Fruit fly (Drosophila melanogaster) whole organism, embryonic: ENCODE results near the gene CG5810.
A peak's percentile ranks its signal among the peaks of the same experiment; 100 is the strongest.

ENCODE experiments used
- Ada2b ChIP-seq: fragments of 200-800 bp; sonication (Bioruptor generic); IDR thresholded peaks from 2 replicates; pipeline ENCODE4 v1.3.6; 2022; ENCODE audit warnings: missing biosample characterization, missing genetic modification characterization
- CG11085 ChIP-seq: fragments of 200-800 bp; sonication (Bioruptor generic); IDR thresholded peaks from 2 replicates; pipeline ENCODE4 v1.3.6; 2022; ENCODE audit warnings: missing biosample characterization, missing genetic modification characterization
- CG12155 ChIP-seq: fragments of 200-800 bp; sonication (Bioruptor generic); optimal IDR thresholded peaks from 3 replicates; lab custom pipeline; 2016; ENCODE audit warnings: missing biosample characterization, missing genetic modification characterization
- CG14710 ChIP-seq: fragments of 200-800 bp; sonication (Bioruptor generic); optimal IDR thresholded peaks from 3 replicates; lab custom pipeline; 2019; ENCODE audit warnings: missing biosample characterization, mild to moderate bottlenecking, missing genetic modification characterization, moderate library complexity
- CG1647 ChIP-seq: fragments of 200-800 bp; sonication (Bioruptor generic); optimal IDR thresholded peaks from 3 replicates; lab custom pipeline; 2016; ENCODE audit warnings: missing biosample characterization, missing genetic modification characterization
- CG16813 ChIP-seq: fragments of 200-800 bp; sonication (Bioruptor generic); IDR thresholded peaks from 3 replicates; pipeline ENCODE4 v1.3.6; 2022; ENCODE audit warnings: missing biosample characterization, missing genetic modification characterization; ENCODE audit not compliant: partially characterized antibody
- CG17385 ChIP-seq: fragments of 200-800 bp; sonication (Bioruptor generic); optimal IDR thresholded peaks from 3 replicates; lab custom pipeline; 2018; ENCODE audit warnings: missing biosample characterization, mild to moderate bottlenecking, missing genetic modification characterization
- CG2202 ChIP-seq: fragments of 200-800 bp; sonication (Bioruptor generic); optimal IDR thresholded peaks from 2 replicates; lab custom pipeline; 2018; ENCODE audit warnings: missing biosample characterization, mild to moderate bottlenecking, missing genetic modification characterization
- CG2889 ChIP-seq: fragments of 200-800 bp; sonication (Bioruptor generic); IDR thresholded peaks from 3 replicates; pipeline ENCODE4 v1.3.6; 2022; ENCODE audit warnings: missing biosample characterization, missing genetic modification characterization
- CG3065 ChIP-seq: fragments of 200-800 bp; sonication (Bioruptor generic); optimal IDR thresholded peaks from 2 replicates; lab custom pipeline; 2016; ENCODE audit warnings: missing biosample characterization, missing genetic modification characterization
- CG32767 ChIP-seq: fragments of 200-800 bp; sonication (Bioruptor generic); IDR thresholded peaks from 2 replicates; pipeline ENCODE4 v1.3.6; 2022; ENCODE audit warnings: missing biosample characterization, missing genetic modification characterization
- CG42726 ChIP-seq: fragments of 200-800 bp; sonication (Bioruptor generic); IDR thresholded peaks from 2 replicates; pipeline ENCODE4 v1.3.6; 2022; ENCODE audit warnings: missing biosample characterization, missing genetic modification characterization; ENCODE audit not compliant: partially characterized antibody
- CG7745 ChIP-seq: fragments of 200-800 bp; sonication (Bioruptor generic); optimal IDR thresholded peaks from 2 replicates; lab custom pipeline; 2018; ENCODE audit warnings: missing biosample characterization, mild to moderate bottlenecking, missing genetic modification characterization, moderate library complexity
- CG7839 ChIP-seq: fragments of 200-800 bp; sonication (Bioruptor generic); optimal IDR thresholded peaks from 3 replicates; lab custom pipeline; 2018; ENCODE audit warnings: missing biosample characterization, mild to moderate bottlenecking, missing genetic modification characterization, moderate library complexity
- CG8765 ChIP-seq: fragments of 200-800 bp; sonication (Bioruptor generic); IDR thresholded peaks from 2 replicates; pipeline ENCODE4 v1.3.6; 2022; ENCODE audit warnings: missing biosample characterization, missing genetic modification characterization
- CG9797 ChIP-seq: fragments of 200-800 bp; sonication (Bioruptor generic); optimal IDR thresholded peaks from 3 replicates; lab custom pipeline; 2018; ENCODE audit warnings: missing biosample characterization, mild to moderate bottlenecking, missing genetic modification characterization
- CG9817 ChIP-seq: fragments of 200-800 bp; sonication (Bioruptor generic); optimal IDR thresholded peaks from 2 replicates; lab custom pipeline; 2018; ENCODE audit warnings: missing biosample characterization, mild to moderate bottlenecking, missing genetic modification characterization, moderate library complexity
- D19A ChIP-seq: fragments of 200-800 bp; optimal IDR thresholded peaks from 3 replicates; lab custom pipeline; 2019; ENCODE audit warnings: missing biosample characterization, mild to moderate bottlenecking, missing genetic modification characterization, moderate library complexity
- Deaf1 ChIP-seq: fragments of 200-800 bp; optimal IDR thresholded peaks from 3 replicates; lab custom pipeline; 2019; ENCODE audit warnings: missing biosample characterization, mild to moderate bottlenecking, missing genetic modification characterization, moderate library complexity
- Doc2 ChIP-seq: fragments of 200-800 bp; sonication (Bioruptor generic); IDR thresholded peaks from 2 replicates; pipeline ENCODE4 v1.3.6; 2022; ENCODE audit warnings: missing biosample characterization, missing genetic modification characterization
- Drgx ChIP-seq: fragments of 200-800 bp; sonication (Bioruptor generic); IDR thresholded peaks from 2 replicates; pipeline ENCODE4 v1.3.6; 2022; ENCODE audit warnings: missing biosample characterization, missing genetic modification characterization
- HHEX ChIP-seq: fragments of 200-800 bp; sonication (Bioruptor generic); optimal IDR thresholded peaks from 3 replicates; lab custom pipeline; 2017; ENCODE audit warnings: missing biosample characterization, mild to moderate bottlenecking, missing genetic modification characterization, missing genetic modification reagents
- Kr ChIP-seq: fragments of 200-800 bp; sonication (Bioruptor generic); optimal IDR thresholded peaks from 2 replicates; lab custom pipeline; 2017; ENCODE audit warnings: missing biosample characterization, mild to moderate bottlenecking, missing genetic modification characterization
- Lhr ChIP-seq: fragments of 200-800 bp; sonication (Bioruptor generic); optimal IDR thresholded peaks from 3 replicates; lab custom pipeline; 2017; ENCODE audit warnings: mild to moderate bottlenecking, missing biosample characterization, missing genetic modification reagents, missing genetic modification characterization
- NC2α ChIP-seq: fragments of 200-800 bp; sonication (Bioruptor generic); optimal IDR thresholded peaks from 2 replicates; lab custom pipeline; 2016; ENCODE audit warnings: missing biosample characterization, missing genetic modification characterization
- Sox102F ChIP-seq: fragments of 200-800 bp; sonication (Bioruptor generic); optimal IDR thresholded peaks from 2 replicates; lab custom pipeline; 2018; ENCODE audit warnings: missing biosample characterization, mild to moderate bottlenecking, missing genetic modification characterization, moderate library complexity
- Sry-δ ChIP-seq: fragments of 200-800 bp; sonication (Bioruptor generic); optimal IDR thresholded peaks from 2 replicates; lab custom pipeline; 2016; ENCODE audit warnings: missing biosample characterization, missing genetic modification characterization
- Xrp1 ChIP-seq: fragments of 200-800 bp; sonication (Bioruptor generic); IDR thresholded peaks from 2 replicates; pipeline ENCODE4 v1.3.6; 2022; ENCODE audit warnings: missing biosample characterization, missing genetic modification characterization
- az2 ChIP-seq: fragments of 200-800 bp; sonication (Bioruptor generic); optimal IDR thresholded peaks from 3 replicates; lab custom pipeline; 2016; ENCODE audit warnings: missing biosample characterization, missing genetic modification characterization
- br ChIP-seq: fragments of >200 bp; optimal IDR thresholded peaks from 2 replicates; lab custom pipeline; 2017
- btn ChIP-seq: fragments of 200-800 bp; sonication (Bioruptor generic); optimal IDR thresholded peaks from 2 replicates; lab custom pipeline; 2016; ENCODE audit warnings: missing biosample characterization, missing genetic modification characterization
- cwo ChIP-seq: fragments of 200-800 bp; sonication (Bioruptor generic); optimal IDR thresholded peaks from 3 replicates; lab custom pipeline; 2017; ENCODE audit warnings: missing biosample characterization, missing genetic modification characterization, mild to moderate bottlenecking, moderate library complexity, missing genetic modification reagents
- ftz-f1 ChIP-seq: fragments of 200-800 bp; sonication (Bioruptor generic); optimal IDR thresholded peaks from 2 replicates; lab custom pipeline; 2016; ENCODE audit warnings: missing biosample characterization, missing genetic modification characterization
- gcm2 ChIP-seq: fragments of 200-800 bp; sonication (Bioruptor generic); optimal IDR thresholded peaks from 2 replicates; lab custom pipeline; 2016; ENCODE audit warnings: missing biosample characterization, missing genetic modification characterization
- grn ChIP-seq: fragments of 200-800 bp; sonication (Bioruptor generic); optimal IDR thresholded peaks from 3 replicates; lab custom pipeline; 2017; ENCODE audit warnings: missing biosample characterization, missing genetic modification characterization
- gt ChIP-seq: fragments of 200-800 bp; sonication (Bioruptor generic); IDR thresholded peaks from 2 replicates; pipeline ENCODE4 v1.3.6; 2022; ENCODE audit warnings: missing biosample characterization, missing genetic modification characterization
- kni ChIP-seq: fragments of 200-800 bp; sonication (Bioruptor generic); optimal IDR thresholded peaks from 3 replicates; lab custom pipeline; 2017; ENCODE audit warnings: mild to moderate bottlenecking, missing biosample characterization, missing genetic modification reagents, missing genetic modification characterization
- nerfin-1 ChIP-seq: fragments of 200-800 bp; sonication (Bioruptor generic); optimal IDR thresholded peaks from 3 replicates; lab custom pipeline; 2019; ENCODE audit warnings: missing biosample characterization, mild to moderate bottlenecking, missing genetic modification characterization, moderate library complexity
- odd ChIP-seq: fragments of 200-800 bp; sonication (Bioruptor generic); optimal IDR thresholded peaks from 2 replicates; lab custom pipeline; 2017; ENCODE audit warnings: missing biosample characterization, mild to moderate bottlenecking, missing genetic modification characterization
- pb ChIP-seq: fragments of 200-800 bp; sonication (Bioruptor generic); optimal IDR thresholded peaks from 3 replicates; lab custom pipeline; 2016; ENCODE audit warnings: missing biosample characterization, missing genetic modification characterization
- pros ChIP-seq: fragments of 200-800 bp; sonication (Bioruptor generic); optimal IDR thresholded peaks from 3 replicates; lab custom pipeline; 2019; ENCODE audit warnings: missing biosample characterization, mild to moderate bottlenecking, missing genetic modification characterization, moderate library complexity
- scrt ChIP-seq: fragments of 200-800 bp; sonication (Bioruptor generic); optimal IDR thresholded peaks from 2 replicates; lab custom pipeline; 2018; ENCODE audit warnings: missing biosample characterization, mild to moderate bottlenecking, missing genetic modification characterization, moderate library complexity
- sd ChIP-seq: fragments of 200-800 bp; sonication (Bioruptor generic); optimal IDR thresholded peaks from 3 replicates; lab custom pipeline; 2018; ENCODE audit warnings: missing biosample characterization, mild to moderate bottlenecking, missing genetic modification characterization, moderate library complexity
- sisA ChIP-seq: fragments of 200-800 bp; sonication (Bioruptor generic); IDR thresholded peaks from 2 replicates; pipeline ENCODE4 v1.3.6; 2022; ENCODE audit warnings: missing biosample characterization, missing genetic modification characterization
- stc ChIP-seq: fragments of 200-800 bp; sonication (Bioruptor generic); IDR thresholded peaks from 2 replicates; pipeline ENCODE4 v1.3.6; 2022; ENCODE audit warnings: missing biosample characterization, missing genetic modification characterization
- tgo ChIP-seq: fragments of 200-800 bp; sonication (Bioruptor generic); IDR thresholded peaks from 3 replicates; pipeline ENCODE4 v1.3.6; 2022; ENCODE audit warnings: missing biosample characterization, missing genetic modification characterization
- trh ChIP-seq: fragments of 200-800 bp; sonication (Bioruptor generic); optimal IDR thresholded peaks from 2 replicates; lab custom pipeline; 2016; ENCODE audit warnings: missing biosample characterization, missing genetic modification characterization
- tup ChIP-seq: fragments of 200-800 bp; sonication (Bioruptor generic); optimal IDR thresholded peaks from 2 replicates; lab custom pipeline; 2016; ENCODE audit warnings: missing biosample characterization, mild to moderate bottlenecking, missing genetic modification characterization, moderate library complexity
- unpg ChIP-seq: fragments of 200-800 bp; sonication (Bioruptor generic); optimal IDR thresholded peaks from 3 replicates; lab custom pipeline; 2018; ENCODE audit warnings: missing biosample characterization, mild to moderate bottlenecking, missing genetic modification characterization, moderate library complexity
- z ChIP-seq: fragments of 200-800 bp; sonication (Bioruptor generic); IDR thresholded peaks from 3 replicates; pipeline ENCODE4 v1.3.6; 2022; ENCODE audit warnings: missing biosample characterization, missing genetic modification characterization
- zen ChIP-seq: fragments of 200-800 bp; sonication (Bioruptor generic); optimal IDR thresholded peaks from 3 replicates; lab custom pipeline; 2018; ENCODE audit warnings: missing biosample characterization, mild to moderate bottlenecking, missing genetic modification characterization, moderate library complexity

CG5810 gene

dm6 chr3R:21205680-21206326 is 42.2 kb downstream of the CG5810 start:
- TF ChIP-seq Drgx (GFP tag; lab: Robert Waterston, UW) (peak; percentile 90), trh (GFP tag; lab: Kevin White, UChicago) (no peak), CG1647 (no peak), Lhr (GFP tag; lab: Kevin White, UChicago) (no peak), Deaf1 (no peak), Doc2 (GFP tag; lab: Robert Waterston, UW) (no peak), Sox102F (peak; percentile 38), Sry-δ (GFP tag; lab: Kevin White, UChicago) (no peak), Xrp1 (GFP tag; lab: Robert Waterston, UW) (peak; percentile 55; the same call in 1 of the 2 replicates), CG3065 (GFP tag; lab: Kevin White, UChicago) (no peak), unpg (GFP tag; lab: Kevin White, UChicago) (peak; percentile 14), CG12155 (GFP tag; lab: Kevin White, UChicago) (no peak), ftz-f1 (GFP tag; lab: Kevin White, UChicago) (no peak), CG8765 (GFP tag; lab: Robert Waterston, UW) (no peak), CG11085 (GFP tag; lab: Robert Waterston, UW) (no peak), gcm2 (GFP tag; lab: Kevin White, UChicago) (no peak), CG7745 (tag; lab: Kevin White, UChicago) (no peak), Kr (GFP tag; lab: Kevin White, UChicago) (no peak), nerfin-1 (no peak), z (no peak; the same call in 2 of the 3 replicates), CG42726 (GFP tag; lab: Robert Waterston, UW) (no peak), odd (no peak), CG14710 (peak; percentile 45), NC2α (no peak), tgo (GFP tag; lab: Robert Waterston, UW) (no peak), Ada2b (GFP tag; lab: Robert Waterston, UW) (no peak), CG17385 (peak; percentile 20), sd (tag; lab: Kevin White, UChicago) (no peak), CG9797 (GFP tag; lab: Kevin White, UChicago) (no peak), az2 (peak; percentile 39), scrt (GFP tag; lab: Kevin White, UChicago) (no peak), grn (GFP tag; lab: Kevin White, UChicago) (peak; percentile 36), CG32767 (GFP tag; lab: Robert Waterston, UW) (peak; percentile 25; the same call in 1 of the 2 replicates), CG2889 (GFP tag; lab: Robert Waterston, UW) (no peak), kni (GFP tag; lab: Kevin White, UChicago) (peak; percentile 44), tup (GFP tag; lab: Kevin White, UChicago) (peak; percentile 9), CG7839 (tag; lab: Kevin White, UChicago) (peak; percentile 42), D19A (tag; lab: Kevin White, UChicago) (peak; percentile 49), CG16813 (GFP tag; lab: Robert Waterston, UW) (no peak), pros (GFP tag; lab: Kevin White, UChicago) (no peak), HHEX (GFP tag; lab: Kevin White, UChicago) (no peak), zen (no peak), cwo (GFP tag; lab: Kevin White, UChicago) (no peak), stc (GFP tag; lab: Robert Waterston, UW) (peak; percentile 55; the same call in 1 of the 2 replicates), CG9817 (tag; lab: Kevin White, UChicago) (no peak), btn (GFP tag; lab: Kevin White, UChicago) (no peak), sisA (GFP tag; lab: Robert Waterston, UW) (peak; percentile 57), CG2202 (tag; lab: Kevin White, UChicago) (no peak), pb (GFP tag; lab: Kevin White, UChicago) (no peak), gt (0 out of 2 replicates have a peak, but pooled peaks have one; percentile 48), br (lab: Kevin White, UChicago) (no peak)
